Fruit fly (Drosophila melanogaster) whole organism, prepupa: Measurements from ENCODE around the gene CG32280.

Experiments
- CG11902 ChIP-seq: fragments of 200-800 bp; sonication (Bioruptor generic); optimal IDR thresholded peaks from 3 replicates; lab custom pipeline; 2016; ENCODE audit warnings: missing biosample characterization, missing genetic modification characterization
- Smox ChIP-seq: fragments of 200-800 bp; sonication (Bioruptor generic); optimal IDR thresholded peaks from 3 replicates; lab custom pipeline; 2016; ENCODE audit warnings: missing biosample characterization, missing genetic modification characterization
- pdm3 ChIP-seq: fragments of 200-800 bp; sonication (Bioruptor generic); optimal IDR thresholded peaks from 3 replicates; lab custom pipeline; 2016; ENCODE audit warnings: missing biosample characterization, missing genetic modification characterization

dm6 chr3L:3126478-3126877, 38.5 kb upstream of the CG32280 start:
- TF ChIP-seq Smox (GFP tag; lab: Kevin White, UChicago): no peak
- TF ChIP-seq pdm3: no peak
- TF ChIP-seq CG11902: no peak
